Worm (Caenorhabditis elegans) whole organism, L1 larva: ENCODE data around the gene Y56A3A.30.
A peak's percentile ranks its signal among the peaks of the same experiment; 100 is the strongest.

ENCODE experiments used
- C34B4.2 ChIP-seq: sonication (generic microtip); optimal IDR thresholded peaks from 2 replicates; lab custom pipeline; 2017; ENCODE audit warnings: mild to moderate bottlenecking, missing genetic modification characterization, missing compliant biosample characterization
- F16B12.6 ChIP-seq: fragments of 150-350 bp; optimal IDR thresholded peaks from 2 replicates; lab custom pipeline; 2014; ENCODE audit warnings: missing biosample characterization, missing genetic modification characterization
- alr-1 ChIP-seq: fragments of 200-800 bp; sonication (Bioruptor generic); optimal IDR thresholded peaks from 2 replicates; lab custom pipeline; 2018; ENCODE audit warnings: borderline replicate concordance, mild to moderate bottlenecking, missing genetic modification characterization, missing compliant biosample characterization
- ama-1 ChIP-seq: fragments of 150-350 bp; optimal IDR thresholded peaks from 2 replicates; lab custom pipeline; 2014
- blmp-1 ChIP-seq: fragments of 150-350 bp; optimal IDR thresholded peaks from 2 replicates; lab custom pipeline; 2014; ENCODE audit warnings: missing biosample characterization, missing genetic modification characterization
- ceh-63 ChIP-seq: fragments of 200-800 bp; sonication (Bioruptor generic); optimal IDR thresholded peaks from 2 replicates; lab custom pipeline; 2018; ENCODE audit warnings: mild to moderate bottlenecking, missing genetic modification characterization, missing compliant biosample characterization
- ceh-82 ChIP-seq, 3 experiments: fragments of 150-350 bp in 1 of 3; sonication (generic microtip) in 2 of 3; optimal IDR thresholded peaks; 2 replicates each; lab custom pipeline; 2014 to 2017; ENCODE audit warnings: missing biosample characterization in 3 of 3, missing genetic modification characterization in 3 of 3
- ceh-88 ChIP-seq: fragments of 200-800 bp; sonication (Bioruptor generic); IDR thresholded peaks from 2 replicates; pipeline ENCODE4 v1.3.6; 2022; ENCODE audit warnings: missing genetic modification characterization, missing compliant biosample characterization
- ces-1 ChIP-seq: fragments of 150-350 bp; optimal IDR thresholded peaks from 2 replicates; lab custom pipeline; 2014; ENCODE audit warnings: missing biosample characterization, missing genetic modification reagents, missing genetic modification characterization
- dsc-1 ChIP-seq: sonication (generic microtip); optimal IDR thresholded peaks from 2 replicates; lab custom pipeline; 2016; ENCODE audit warnings: mild to moderate bottlenecking, missing genetic modification characterization, missing compliant biosample characterization
- efl-1 ChIP-seq, 4 experiments: fragments of 150-350 bp; optimal IDR thresholded peaks in 3 of 4; peaks in 1 of 4; 1 replicate in 1 of 4; 2 replicates in 3 of 4; lab custom pipeline; 2014; ENCODE audit warnings: missing biosample characterization in 2 of 4, missing genetic modification characterization in 2 of 4, missing genetic modification reagents in 2 of 4
- elt-2 ChIP-seq: sonication (generic microtip); optimal IDR thresholded peaks from 2 replicates; lab custom pipeline; 2016; ENCODE audit warnings: missing genetic modification characterization, mild to moderate bottlenecking, inconsistent platforms, missing compliant biosample characterization, missing genetic modification reagents
- fkh-10 ChIP-seq: sonication (generic microtip); optimal IDR thresholded peaks from 2 replicates; lab custom pipeline; 2017; ENCODE audit warnings: missing biosample characterization, missing genetic modification reagents, missing genetic modification characterization
- fkh-4 ChIP-seq: sonication (generic microtip); optimal IDR thresholded peaks from 2 replicates; lab custom pipeline; 2016; ENCODE audit warnings: missing compliant biosample characterization, missing genetic modification characterization, borderline replicate concordance
- grh-1 ChIP-seq: fragments of 200-800 bp; sonication (Bioruptor generic); IDR thresholded peaks from 2 replicates; pipeline ENCODE4 v1.3.6; 2022; ENCODE audit warnings: missing genetic modification reagents, missing genetic modification characterization, missing compliant biosample characterization
- hlh-4 ChIP-seq: sonication (generic microtip); optimal IDR thresholded peaks from 2 replicates; lab custom pipeline; 2016; ENCODE audit warnings: mild to moderate bottlenecking, missing genetic modification characterization, missing compliant biosample characterization
- lin-14 ChIP-seq: fragments of 200-800 bp; sonication (Bioruptor generic); optimal IDR thresholded peaks from 2 replicates; lab custom pipeline; 2018; ENCODE audit warnings: mild to moderate bottlenecking, missing genetic modification characterization, moderate library complexity, missing compliant biosample characterization
- lin-15B ChIP-seq: fragments of 150-350 bp; sonication (generic microtip); optimal IDR thresholded peaks from 3 replicates; lab custom pipeline; 2014; ENCODE audit warnings: missing biosample characterization, missing genetic modification characterization
- lin-35 ChIP-seq, 2 experiments: fragments of 150-350 bp; optimal IDR thresholded peaks; 2 replicates each; lab custom pipeline; 2014; ENCODE audit warnings: missing biosample characterization in 2 of 2, missing genetic modification characterization in 2 of 2, missing genetic modification reagents in 2 of 2
- lin-39 ChIP-seq: fragments of 150-350 bp; optimal IDR thresholded peaks from 2 replicates; lab custom pipeline; 2014; ENCODE audit warnings: missing biosample characterization, missing genetic modification reagents, missing genetic modification characterization
- lsy-2 ChIP-seq, 2 experiments: fragments of 150-350 bp; optimal IDR thresholded peaks; 2 replicates each; lab custom pipeline; 2014; ENCODE audit warnings: missing biosample characterization in 2 of 2, missing genetic modification characterization in 2 of 2
- mab-9 ChIP-seq: fragments of 200-800 bp; sonication (Bioruptor generic); IDR thresholded peaks from 2 replicates; pipeline ENCODE4 v1.3.6; 2022; ENCODE audit warnings: missing genetic modification reagents, missing genetic modification characterization, missing compliant biosample characterization
- mep-1 ChIP-seq: fragments of 150-350 bp; optimal IDR thresholded peaks from 2 replicates; lab custom pipeline; 2014; ENCODE audit warnings: missing biosample characterization, missing genetic modification characterization
- nhr-12 ChIP-seq: sonication (generic microtip); optimal IDR thresholded peaks from 2 replicates; lab custom pipeline; 2017; ENCODE audit warnings: missing biosample characterization, missing genetic modification characterization
- nhr-19 ChIP-seq: fragments of 200-800 bp; sonication (Bioruptor generic); conservative IDR thresholded peaks from 2 replicates; pipeline ENCODE4 v1.3.6; 2022; ENCODE audit warnings: missing genetic modification characterization, missing compliant biosample characterization
- nhr-20 ChIP-seq: sonication (generic microtip); optimal IDR thresholded peaks from 2 replicates; lab custom pipeline; 2016; ENCODE audit warnings: mild to moderate bottlenecking, missing genetic modification characterization, missing compliant biosample characterization
- nhr-237 ChIP-seq: fragments of 150-350 bp; optimal IDR thresholded peaks from 2 replicates; lab custom pipeline; 2014; ENCODE audit warnings: missing biosample characterization, missing genetic modification characterization
- nhr-47 ChIP-seq: sonication (generic microtip); optimal IDR thresholded peaks from 2 replicates; lab custom pipeline; 2016; ENCODE audit warnings: mild to moderate bottlenecking, missing genetic modification characterization, moderate library complexity, missing compliant biosample characterization
- nhr-71 ChIP-seq: sonication (generic microtip); optimal IDR thresholded peaks from 2 replicates; lab custom pipeline; 2016; ENCODE audit warnings: mild to moderate bottlenecking, missing genetic modification characterization, moderate library complexity, missing compliant biosample characterization
- nhr-77 ChIP-seq: fragments of 150-350 bp; optimal IDR thresholded peaks from 2 replicates; lab custom pipeline; 2014; ENCODE audit warnings: missing biosample characterization, missing genetic modification characterization
- nhr-85 ChIP-seq: sonication (generic microtip); peaks from one replicate; lab custom pipeline; 2016; ENCODE audit warnings: missing genetic modification characterization, inconsistent platforms, missing compliant biosample characterization
- nhr-90 ChIP-seq: sonication (generic microtip); optimal IDR thresholded peaks from 2 replicates; lab custom pipeline; 2016; ENCODE audit warnings: mild to moderate bottlenecking, missing genetic modification characterization, missing compliant biosample characterization; ENCODE audit not compliant: poor library complexity
- pax-3 ChIP-seq: fragments of 200-800 bp; sonication (Bioruptor generic); optimal IDR thresholded peaks from 2 replicates; lab custom pipeline; 2018; ENCODE audit warnings: mild to moderate bottlenecking, missing genetic modification characterization, moderate library complexity, missing compliant biosample characterization
- rnt-1 ChIP-seq: sonication (generic microtip); optimal IDR thresholded peaks from 2 replicates; lab custom pipeline; 2016; ENCODE audit warnings: mild to moderate bottlenecking, missing genetic modification characterization, moderate library complexity, missing compliant biosample characterization
- snu-23 ChIP-seq: sonication (generic microtip); optimal IDR thresholded peaks from 2 replicates; lab custom pipeline; 2016; ENCODE audit warnings: missing genetic modification characterization, missing compliant biosample characterization
- sptf-1 ChIP-seq: fragments of 150-350 bp; optimal IDR thresholded peaks from 2 replicates; lab custom pipeline; 2014; ENCODE audit warnings: missing biosample characterization, missing genetic modification characterization
- sup-37 ChIP-seq: fragments of 200-800 bp; sonication (Bioruptor generic); optimal IDR thresholded peaks from 2 replicates; lab custom pipeline; 2018; ENCODE audit warnings: mild to moderate bottlenecking, missing genetic modification characterization, missing compliant biosample characterization
- tbx-2 ChIP-seq: sonication (generic microtip); optimal IDR thresholded peaks from 2 replicates; lab custom pipeline; 2016; ENCODE audit warnings: missing genetic modification characterization, missing compliant biosample characterization
- tlp-1 ChIP-seq: fragments of 150-350 bp; optimal IDR thresholded peaks from 2 replicates; lab custom pipeline; 2014; ENCODE audit warnings: missing biosample characterization, missing genetic modification characterization
- unc-30 ChIP-seq: sonication (generic microtip); optimal IDR thresholded peaks from 2 replicates; lab custom pipeline; 2017; ENCODE audit warnings: missing biosample characterization, missing genetic modification characterization
- vab-15 ChIP-seq: sonication (generic microtip); optimal IDR thresholded peaks from 2 replicates; lab custom pipeline; 2017; ENCODE audit warnings: missing genotype, mild to moderate bottlenecking, missing genetic modification characterization, missing compliant biosample characterization
- xbp-1 ChIP-seq: sonication (generic microtip); optimal IDR thresholded peaks from 2 replicates; lab custom pipeline; 2016; ENCODE audit warnings: missing genetic modification characterization, missing compliant biosample characterization
- zip-4 ChIP-seq: fragments of 200-800 bp; sonication (Bioruptor generic); optimal IDR thresholded peaks from 2 replicates; lab custom pipeline; 2018; ENCODE audit warnings: mild to moderate bottlenecking, missing genetic modification characterization, moderate library complexity, missing compliant biosample characterization
- ztf-4 ChIP-seq: fragments of 150-350 bp; optimal IDR thresholded peaks from 2 replicates; lab custom pipeline; 2014; ENCODE audit warnings: missing biosample characterization, missing genetic modification characterization

Gene Y56A3A.30

DNA sequence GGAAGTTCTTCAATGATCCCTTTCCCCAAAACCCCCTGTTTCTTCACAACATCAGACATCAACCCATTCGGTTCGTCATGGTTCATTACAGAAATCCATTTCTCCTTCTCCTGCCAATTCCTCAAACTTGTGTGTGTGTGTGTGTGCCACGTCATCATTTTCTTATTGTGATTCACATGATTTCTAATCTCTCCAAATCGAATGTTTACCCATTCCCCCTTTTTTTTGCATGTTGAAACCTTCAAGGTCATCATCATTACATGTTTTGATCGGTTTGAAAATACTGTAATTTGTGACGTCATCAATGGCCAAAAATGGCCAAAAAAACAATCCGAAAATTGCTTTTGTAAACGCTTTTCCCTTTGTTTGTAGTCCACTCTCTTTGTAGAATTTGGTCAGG lies 30.9 kb upstream of the Y56A3A.30 start:
- TF ChIP-seq nhr-20 (tag; lab: Kevin White, UChicago) (peak; percentile 60), nhr-19 (GFP tag; lab: Robert Waterston, UW) (0 out of 2 replicates have a peak, but pooled peaks have one; percentile 18), grh-1 (peak; percentile 22; the same call in 1 of the 2 replicates), ceh-88 (GFP tag; lab: Robert Waterston, UW) (no peak), fkh-10 (GFP tag; lab: Kevin White, UChicago) (no peak), nhr-47 (tag; lab: Kevin White, UChicago) (peak; percentile 7), lin-14 (GFP tag; lab: Kevin White, UChicago) (peak; percentile 64), lsy-2 (tag; optimal IDR thresholded peaks at IDR 0.05; lab: Kevin White, UChicago) (peak in 1 of 2 experiments; percentile 34), nhr-71 (tag; lab: Kevin White, UChicago) (peak; percentile 43), snu-23 (GFP tag; lab: Kevin White, UChicago) (peak; percentile 59), unc-30 (tag; lab: Kevin White, UChicago) (no peak), xbp-1 (peak; percentile 67), blmp-1 (peak; percentile 30), ceh-82 (tag; optimal IDR thresholded peaks at IDR 0.05; lab: Kevin White, UChicago) (no peak), efl-1 (optimal IDR thresholded peaks at IDR 0.05; lab: Kevin White, UChicago) (no peak), efl-1 (GFP tag; optimal IDR thresholded peaks at IDR 0.05 in 1 of 2; lab: Kevin White, UChicago) (peak in 1 of 2 experiments; percentile 92), lin-35 (GFP tag; optimal IDR thresholded peaks at IDR 0.05; lab: Kevin White, UChicago) (peak in 1 of 2 experiments; percentile 51), sup-37 (no peak), nhr-85 (tag; lab: Kevin White, UChicago) (peak; percentile 94)

- TF ChIP-seq grh-1 = no peak
- no peak for TF ChIP-seq nhr-85 (tag; lab: Kevin White, UChicago)
- TF ChIP-seq lin-15B (tag; lab: Kevin White, UChicago) = no peak
- no peak for TF ChIP-seq tbx-2 (tag; lab: Kevin White, UChicago)
- TF ChIP-seq C34B4.2 (tag; lab: Kevin White, UChicago) = no peak
- no peak for TF ChIP-seq nhr-20 (tag; lab: Kevin White, UChicago)
- TF ChIP-seq nhr-47 (tag; lab: Kevin White, UChicago) = no peak
- TF ChIP-seq mep-1 (tag; lab: Kevin White, UChicago) = no peak
- TF ChIP-seq nhr-71 (tag; lab: Kevin White, UChicago) = no peak
These were observed 30.5 kb upstream of the Y56A3A.30 start for ce11 chrIII:12009321-12009720.

DNA sequence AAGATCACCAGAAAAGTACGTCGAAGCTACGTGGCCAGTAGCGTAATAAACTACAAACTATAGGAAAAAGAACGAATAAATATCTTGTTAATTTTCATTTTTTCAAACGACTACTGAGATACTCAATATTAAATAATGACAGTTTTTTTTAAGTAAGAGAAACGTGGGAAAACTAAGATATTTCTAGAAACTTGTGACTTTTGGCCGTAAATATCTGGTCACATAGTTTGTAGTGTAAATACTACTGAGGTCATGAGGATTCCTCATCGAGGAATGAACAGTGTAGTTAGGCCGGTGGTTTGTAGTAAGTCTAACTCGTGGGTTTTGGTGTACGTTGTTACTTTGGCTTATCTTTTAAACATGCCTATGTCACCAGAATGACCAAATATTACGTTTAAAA lies 26.2 kb upstream of the Y56A3A.30 start:
- TF ChIP-seq snu-23 (GFP tag; lab: Kevin White, UChicago) = peak; percentile 12
- peak in 1 of 2 experiments; percentile 25 for TF ChIP-seq lin-35 (GFP tag; optimal IDR thresholded peaks at IDR 0.05; lab: Kevin White, UChicago)
- peak; percentile 78 for TF ChIP-seq nhr-20 (tag; lab: Kevin White, UChicago)
- peak; percentile 17 for TF ChIP-seq nhr-71 (tag; lab: Kevin White, UChicago)

DNA sequence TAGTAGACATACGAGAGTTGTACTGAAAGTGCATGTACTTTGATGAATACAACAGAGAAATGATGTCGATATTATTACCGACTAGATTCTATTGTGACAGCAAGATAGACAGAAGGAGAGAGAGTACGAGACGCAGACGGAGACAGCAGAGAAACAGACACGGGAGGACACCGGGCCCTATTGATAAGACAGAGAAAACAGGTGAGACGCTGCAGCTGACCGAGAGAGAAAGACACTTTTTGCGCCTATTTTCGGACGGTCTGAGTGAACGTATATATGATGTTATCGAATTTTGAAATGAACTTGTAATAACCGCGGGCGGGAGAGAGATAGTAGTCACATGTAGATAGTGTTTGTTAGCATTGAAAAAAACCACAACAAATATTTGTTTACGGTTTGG lies 24.4 kb upstream of the Y56A3A.30 start:
- TF ChIP-seq ceh-63 (GFP tag; lab: Kevin White, UChicago) (no peak), dsc-1 (no peak), nhr-77 (no peak), nhr-90 (peak; percentile 72), alr-1 (tag; lab: Kevin White, UChicago) (no peak), ztf-4 (tag; lab: Kevin White, UChicago) (no peak), nhr-12 (tag; lab: Kevin White, UChicago) (no peak), zip-4 (GFP tag; lab: Kevin White, UChicago) (no peak), ama-1 (lab: Kevin White, UChicago) (no peak), snu-23 (GFP tag; lab: Kevin White, UChicago) (peak; percentile 74), nhr-47 (tag; lab: Kevin White, UChicago) (peak; percentile 55), ces-1 (GFP tag; lab: Kevin White, UChicago) (no peak), elt-2 (peak; percentile 80), nhr-237 (tag; lab: Kevin White, UChicago) (no peak), hlh-4 (no peak), F16B12.6 (tag; lab: Kevin White, UChicago) (no peak), sptf-1 (tag; lab: Kevin White, UChicago) (no peak), lin-15B (tag; lab: Kevin White, UChicago) (no peak), sup-37 (no peak), pax-3 (tag; lab: Kevin White, UChicago) (no peak), xbp-1 (peak; percentile 39), C34B4.2 (tag; lab: Kevin White, UChicago) (no peak), mep-1 (tag; lab: Kevin White, UChicago) (peak; percentile 32), fkh-4 (tag; lab: Kevin White, UChicago) (no peak), tlp-1 (tag; lab: Kevin White, UChicago) (no peak), mab-9 (GFP tag; lab: Robert Waterston, UW) (no peak), lin-39 (tag; lab: Kevin White, UChicago) (no peak), blmp-1 (peak; percentile 67), lin-14 (GFP tag; lab: Kevin White, UChicago) (peak; percentile 81), rnt-1 (tag; lab: Kevin White, UChicago) (peak; percentile 65), vab-15 (tag; lab: Kevin White, UChicago) (no peak)
